Fruit fly (Drosophila melanogaster) whole organism, prepupa: ENCODE data around the gene BTBD9.

Source experiments
- Blimp-1 ChIP-seq: fragments of 200-800 bp; sonication (Bioruptor generic); optimal IDR thresholded peaks from 3 replicates; lab custom pipeline; 2017; ENCODE audit warnings: missing biosample characterization, missing genetic modification characterization, mild to moderate bottlenecking, moderate library complexity, missing genetic modification reagents
- CG10631 ChIP-seq: fragments of 200-800 bp; sonication (Bioruptor generic); optimal IDR thresholded peaks from 2 replicates; lab custom pipeline; 2016; ENCODE audit warnings: missing biosample characterization, missing genetic modification characterization
- CG10669 ChIP-seq: fragments of 200-800 bp; sonication (Bioruptor generic); optimal IDR thresholded peaks from 3 replicates; lab custom pipeline; 2018; ENCODE audit warnings: missing biosample characterization, mild to moderate bottlenecking, missing genetic modification characterization, moderate library complexity
- CG11294 ChIP-seq: fragments of 200-800 bp; sonication (Bioruptor generic); IDR thresholded peaks from 2 replicates; pipeline ENCODE4 v1.3.6; 2022; ENCODE audit warnings: missing biosample characterization, missing genetic modification characterization
- CG15336 ChIP-seq: fragments of 200-800 bp; sonication (Bioruptor generic); IDR thresholded peaks from 2 replicates; pipeline ENCODE4 v1.3.6; 2022; ENCODE audit warnings: missing biosample characterization, missing genetic modification characterization
- CG1621 ChIP-seq: fragments of 200-800 bp; sonication (Bioruptor generic); optimal IDR thresholded peaks from 3 replicates; lab custom pipeline; 2018; ENCODE audit warnings: missing biosample characterization, mild to moderate bottlenecking, missing genetic modification characterization
- CG16779 ChIP-seq: fragments of 200-800 bp; sonication (Bioruptor generic); optimal IDR thresholded peaks from 3 replicates; lab custom pipeline; 2017; ENCODE audit warnings: missing biosample characterization, mild to moderate bottlenecking, missing genetic modification characterization
- CG3032 ChIP-seq: fragments of 200-800 bp; optimal IDR thresholded peaks from 2 replicates; lab custom pipeline; 2019; ENCODE audit warnings: missing biosample characterization, mild to moderate bottlenecking, missing genetic modification characterization, moderate library complexity
- CG31627 ChIP-seq: fragments of 200-800 bp; sonication (Bioruptor generic); optimal IDR thresholded peaks from 3 replicates; lab custom pipeline; 2016; ENCODE audit warnings: missing biosample characterization, missing genetic modification characterization
- CG32006 ChIP-seq: fragments of 200-800 bp; sonication (Bioruptor generic); optimal IDR thresholded peaks from 3 replicates; lab custom pipeline; 2017; ENCODE audit warnings: missing biosample characterization, mild to moderate bottlenecking, missing genetic modification characterization
- CG4318 ChIP-seq: fragments of 200-800 bp; sonication (Bioruptor generic); optimal IDR thresholded peaks from 3 replicates; lab custom pipeline; 2017; ENCODE audit warnings: missing biosample characterization, mild to moderate bottlenecking, missing genetic modification characterization
- CG6163 ChIP-seq: fragments of 200-800 bp; sonication (Bioruptor generic); IDR thresholded peaks from 3 replicates; pipeline ENCODE4 v1.3.6; 2022; ENCODE audit warnings: missing biosample characterization, missing genetic modification characterization
- CG6276 ChIP-seq: fragments of 200-800 bp; sonication (Bioruptor generic); optimal IDR thresholded peaks from 2 replicates; lab custom pipeline; 2017; ENCODE audit warnings: missing biosample characterization, mild to moderate bottlenecking, missing genetic modification characterization
- CG6792 ChIP-seq: fragments of 200-800 bp; sonication (Bioruptor generic); optimal IDR thresholded peaks from 3 replicates; lab custom pipeline; 2016; ENCODE audit warnings: missing biosample characterization, missing genetic modification characterization
- CG6854 ChIP-seq: fragments of 200-800 bp; sonication (Bioruptor generic); optimal IDR thresholded peaks from 2 replicates; lab custom pipeline; 2017; ENCODE audit warnings: missing biosample characterization, mild to moderate bottlenecking, missing genetic modification characterization
- CG8119 ChIP-seq: fragments of 200-800 bp; sonication (Bioruptor generic); IDR thresholded peaks from 3 replicates; pipeline ENCODE4 v1.3.6; 2022; ENCODE audit warnings: missing biosample characterization, missing genetic modification characterization
- CG8319 ChIP-seq: fragments of 200-800 bp; sonication (Bioruptor generic); optimal IDR thresholded peaks from 3 replicates; lab custom pipeline; 2016; ENCODE audit warnings: missing biosample characterization, missing genetic modification characterization
- CG8632 ChIP-seq: fragments of 200-800 bp; sonication (Bioruptor generic); optimal IDR thresholded peaks from 3 replicates; lab custom pipeline; 2016; ENCODE audit warnings: missing biosample characterization, missing genetic modification characterization
- CG9139 ChIP-seq: fragments of 200-800 bp; sonication (Bioruptor generic); optimal IDR thresholded peaks from 3 replicates; lab custom pipeline; 2017; ENCODE audit warnings: missing biosample characterization, mild to moderate bottlenecking, missing genetic modification characterization
- Eip75B ChIP-seq: fragments of 200-800 bp; sonication (Bioruptor generic); optimal IDR thresholded peaks from 3 replicates; lab custom pipeline; 2016; ENCODE audit warnings: missing biosample characterization, missing genetic modification characterization
- Eip78C ChIP-seq: fragments of 200-800 bp; sonication (Bioruptor generic); peaks from one replicate; lab custom pipeline; 2016; ENCODE audit warnings: missing biosample characterization, missing genetic modification characterization
- Gug ChIP-seq: fragments of 200-800 bp; sonication (Bioruptor generic); IDR thresholded peaks from 2 replicates; pipeline ENCODE4 v1.3.6; 2022; ENCODE audit warnings: missing biosample characterization, missing genetic modification characterization
- Hr38 ChIP-seq: sonication (Bioruptor generic); optimal IDR thresholded peaks from 2 replicates; lab custom pipeline; 2016; ENCODE audit warnings: missing biosample characterization, missing genetic modification characterization
- Hr4 ChIP-seq: fragments of 200-800 bp; sonication (Bioruptor generic); optimal IDR thresholded peaks from 3 replicates; lab custom pipeline; 2016; ENCODE audit warnings: missing biosample characterization, missing genetic modification characterization
- Lpt ChIP-seq: fragments of 200-800 bp; sonication (Bioruptor generic); optimal IDR thresholded peaks from 3 replicates; lab custom pipeline; 2016; ENCODE audit warnings: missing biosample characterization, missing genetic modification characterization
- Sox15 ChIP-seq: fragments of 200-800 bp; sonication (Bioruptor generic); optimal IDR thresholded peaks from 3 replicates; lab custom pipeline; 2016; ENCODE audit warnings: missing biosample characterization, missing genetic modification characterization
- achi ChIP-seq: fragments of 200-800 bp; sonication (Bioruptor generic); optimal IDR thresholded peaks from 3 replicates; lab custom pipeline; 2016; ENCODE audit warnings: missing biosample characterization, missing genetic modification characterization
- cyc ChIP-seq: fragments of 200-800 bp; sonication (Bioruptor generic); optimal IDR thresholded peaks from 3 replicates; lab custom pipeline; 2016; ENCODE audit warnings: missing biosample characterization, missing genetic modification characterization
- dac ChIP-seq: fragments of 200-800 bp; sonication (Bioruptor generic); optimal IDR thresholded peaks from 2 replicates; lab custom pipeline; 2017; ENCODE audit warnings: missing biosample characterization, mild to moderate bottlenecking, missing genetic modification characterization
- eg ChIP-seq: fragments of 200-800 bp; sonication (Bioruptor generic); IDR thresholded peaks from 3 replicates; pipeline ENCODE4 v1.3.6; 2022; ENCODE audit warnings: missing biosample characterization, missing genetic modification characterization
- esn ChIP-seq: fragments of 200-800 bp; sonication (Bioruptor generic); optimal IDR thresholded peaks from 2 replicates; lab custom pipeline; 2016; ENCODE audit warnings: missing biosample characterization, mild to moderate bottlenecking, missing genetic modification characterization, moderate library complexity
- fd85E ChIP-seq: fragments of 200-800 bp; sonication (Bioruptor generic); optimal IDR thresholded peaks from 3 replicates; lab custom pipeline; 2016; ENCODE audit warnings: missing biosample characterization, missing genetic modification characterization
- fkh ChIP-seq: fragments of 200-800 bp; sonication (Bioruptor generic); optimal IDR thresholded peaks from 3 replicates; lab custom pipeline; 2017; ENCODE audit warnings: missing biosample characterization, mild to moderate bottlenecking, missing genetic modification characterization, moderate library complexity
- lz ChIP-seq: fragments of 200-800 bp; sonication (Bioruptor generic); optimal IDR thresholded peaks from 3 replicates; lab custom pipeline; 2016; ENCODE audit warnings: missing biosample characterization, missing genetic modification characterization
- net ChIP-seq: fragments of 200-800 bp; sonication (Bioruptor generic); optimal IDR thresholded peaks from 3 replicates; lab custom pipeline; 2016; ENCODE audit warnings: missing biosample characterization, missing genetic modification characterization
- pdm3 ChIP-seq: fragments of 200-800 bp; sonication (Bioruptor generic); optimal IDR thresholded peaks from 3 replicates; lab custom pipeline; 2016; ENCODE audit warnings: missing biosample characterization, missing genetic modification characterization
- spab ChIP-seq: fragments of 200-800 bp; sonication (Bioruptor generic); optimal IDR thresholded peaks from 2 replicates; lab custom pipeline; 2017; ENCODE audit warnings: missing biosample characterization, mild to moderate bottlenecking, missing genetic modification characterization, missing genetic modification reagents
- ss ChIP-seq, 2 experiments: fragments of 200-800 bp; sonication (Bioruptor generic); optimal IDR thresholded peaks; 2 replicates in 1 of 2; 3 replicates in 1 of 2; lab custom pipeline; 2017 to 2018; ENCODE audit warnings: mild to moderate bottlenecking in 2 of 2, missing biosample characterization in 2 of 2, missing genetic modification characterization in 2 of 2, moderate library complexity in 1 of 2
- topi ChIP-seq: fragments of 200-800 bp; sonication (Bioruptor generic); optimal IDR thresholded peaks from 3 replicates; lab custom pipeline; 2016; ENCODE audit warnings: missing biosample characterization, missing genetic modification characterization
- vri ChIP-seq: fragments of 200-800 bp; sonication (Bioruptor generic); optimal IDR thresholded peaks from 3 replicates; lab custom pipeline; 2016; ENCODE audit warnings: missing biosample characterization, mild to moderate bottlenecking, missing genetic modification characterization

BTBD9 gene

dm6 chrX:10814113-10814512, 45.8 kb downstream of the BTBD9 start:
- TF ChIP-seq Hr38 (GFP tag; lab: Kevin White, UChicago), result no peak
- TF ChIP-seq CG11294, result no peak
- no peak for TF ChIP-seq topi
- no peak for TF ChIP-seq cyc
- TF ChIP-seq CG3032 (tag; lab: Kevin White, UChicago), result no peak
- TF ChIP-seq achi (GFP tag; lab: Kevin White, UChicago), result no peak
- TF ChIP-seq CG15336 (GFP tag; lab: Robert Waterston, UW), result peak; percentile 53; the same call in 1 of the 2 replicates
- TF ChIP-seq CG4318 (GFP tag; lab: Kevin White, UChicago), result no peak
- no peak for TF ChIP-seq ss (GFP tag; optimal IDR thresholded peaks at IDR 0.05; lab: Kevin White, UChicago)
- peak; percentile 71 for TF ChIP-seq eg (GFP tag; lab: Robert Waterston, UW)
- TF ChIP-seq CG10631, result no peak
- peak; percentile 8 for TF ChIP-seq dac (GFP tag; lab: Kevin White, UChicago)
- TF ChIP-seq Blimp-1 (GFP tag; lab: Kevin White, UChicago), result peak; percentile 1
- TF ChIP-seq CG16779 (tag; lab: Kevin White, UChicago), result no peak
- peak; percentile 61 for TF ChIP-seq CG8119 (GFP tag; lab: Robert Waterston, UW)
- TF ChIP-seq CG8632, result no peak
- TF ChIP-seq CG6163 (GFP tag; lab: Robert Waterston, UW), result peak; percentile 69
- peak; percentile 71 for TF ChIP-seq fkh
- TF ChIP-seq Gug (GFP tag; lab: Robert Waterston, UW), result no peak
- peak; percentile 66 for TF ChIP-seq CG6276
- TF ChIP-seq spab, result no peak
- no peak for TF ChIP-seq Lpt (GFP tag; lab: Kevin White, UChicago)
- no peak for TF ChIP-seq Sox15
- no peak for TF ChIP-seq CG10669
- no peak for TF ChIP-seq CG8319 (GFP tag; lab: Kevin White, UChicago)
- no peak for TF ChIP-seq Eip75B (GFP tag; lab: Kevin White, UChicago)
- TF ChIP-seq Eip78C (GFP tag; lab: Kevin White, UChicago), result peak; percentile 41
- no peak for TF ChIP-seq net (GFP tag; lab: Kevin White, UChicago)
- peak; percentile 3 for TF ChIP-seq CG32006 (GFP tag; lab: Kevin White, UChicago)
- no peak for TF ChIP-seq CG9139 (GFP tag; lab: Kevin White, UChicago)
- no peak for TF ChIP-seq pdm3 (GFP tag; lab: Kevin White, UChicago)
- no peak for TF ChIP-seq CG6792 (GFP tag; lab: Kevin White, UChicago)

dm6 chrX:10814832-10815372, 46.6 kb downstream of the BTBD9 start:
- TF ChIP-seq CG31627 (GFP tag; lab: Kevin White, UChicago) (no peak), fd85E (no peak), CG16779 (tag; lab: Kevin White, UChicago) (no peak), esn (GFP tag; lab: Kevin White, UChicago) (no peak), CG32006 (GFP tag; lab: Kevin White, UChicago) (no peak)

- TF ChIP-seq Eip75B (GFP tag; lab: Kevin White, UChicago), result no peak
- TF ChIP-seq Hr4 (GFP tag; lab: Kevin White, UChicago), result no peak
- TF ChIP-seq eg (GFP tag; lab: Robert Waterston, UW), result 0 out of 3 replicates have a peak, but pooled peaks have one; percentile 19
- TF ChIP-seq lz (GFP tag; lab: Kevin White, UChicago), result no peak
- no peak for TF ChIP-seq achi (GFP tag; lab: Kevin White, UChicago)
- no peak for TF ChIP-seq vri (GFP tag; lab: Kevin White, UChicago)
- TF ChIP-seq CG1621, result no peak
- peak; percentile 15 for TF ChIP-seq CG6854
- TF ChIP-seq CG6163 (GFP tag; lab: Robert Waterston, UW), result no peak
- no peak for TF ChIP-seq CG6792 (GFP tag; lab: Kevin White, UChicago)
- no peak for TF ChIP-seq net (GFP tag; lab: Kevin White, UChicago)
- peak; percentile 55 for TF ChIP-seq Eip78C (GFP tag; lab: Kevin White, UChicago)
- peak; percentile 30 for TF ChIP-seq fkh
Observed at dm6 chrX:10815511-10816080, 47.3 kb downstream of the BTBD9 start.
